Fruit fly (Drosophila melanogaster) whole organism, wandering third instar larva: ENCODE results near the gene CycB3.
A peak's percentile ranks its signal among the peaks of the same experiment; 100 is the strongest.

Source experiments
- CG32264 ChIP-seq: fragments of 200-800 bp; sonication (Bioruptor generic); optimal IDR thresholded peaks from 2 replicates; lab custom pipeline; 2016; ENCODE audit warnings: missing biosample characterization, missing genetic modification characterization
- Sp1 ChIP-seq: fragments of 200-800 bp; sonication (Bioruptor generic); optimal IDR thresholded peaks from 3 replicates; lab custom pipeline; 2019; ENCODE audit warnings: missing biosample characterization, mild to moderate bottlenecking, missing genetic modification characterization, moderate library complexity
- foxo ChIP-seq, 2 experiments: fragments of 200-800 bp; sonication (Bioruptor generic); optimal IDR thresholded peaks; 2 replicates in 1 of 2; 3 replicates in 1 of 2; lab custom pipeline; 2016 to 2017; ENCODE audit warnings: missing biosample characterization in 2 of 2, missing genetic modification characterization in 2 of 2
- pan ChIP-seq: fragments of >200 bp; optimal IDR thresholded peaks from 2 replicates; lab custom pipeline; 2017
- sage ChIP-seq: fragments of 200-800 bp; sonication (Bioruptor generic); optimal IDR thresholded peaks from 2 replicates; lab custom pipeline; 2016; ENCODE audit warnings: missing biosample characterization, mild to moderate bottlenecking, missing genetic modification characterization

DNA sequence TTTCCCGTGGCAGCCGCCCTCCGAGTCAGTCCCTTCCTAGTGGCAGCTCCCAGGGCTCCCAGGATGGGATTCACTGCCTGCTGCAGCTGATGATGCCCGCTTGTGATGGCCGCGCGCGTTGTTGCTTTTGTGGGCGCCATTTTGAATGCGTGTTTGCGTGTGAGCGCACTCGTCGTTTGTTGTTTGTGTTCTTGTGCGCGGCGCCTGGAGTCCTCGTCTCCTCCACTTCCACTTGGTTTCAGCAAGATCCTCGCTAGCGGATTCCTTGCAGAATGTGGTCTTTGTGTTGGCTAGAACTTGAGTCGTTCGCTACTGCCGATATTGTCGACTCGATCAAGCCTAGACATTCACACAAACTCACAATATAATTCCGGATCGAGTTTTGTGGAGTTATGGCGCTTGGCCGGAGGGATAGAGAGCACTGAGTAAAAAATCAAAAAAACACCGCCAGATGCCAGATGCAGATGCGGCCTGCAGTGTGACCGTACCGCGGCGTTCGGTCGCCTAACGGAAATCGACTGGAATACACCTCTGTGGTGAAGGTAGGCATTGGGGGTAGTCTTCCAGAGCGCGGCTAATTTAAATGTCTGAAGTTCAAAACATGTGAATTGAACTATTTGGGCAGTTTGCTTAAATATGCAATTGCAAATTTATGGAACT lies at the start of gene CycB3:
- no peak for TF ChIP-seq pan (lab: Kevin White, UChicago)
- no peak for TF ChIP-seq CG32264 (GFP tag; lab: Kevin White, UChicago)
- TF ChIP-seq sage (GFP tag; lab: Kevin White, UChicago): no peak
- TF ChIP-seq Sp1 (GFP tag; lab: Kevin White, UChicago): peak; percentile 21
- no peak for TF ChIP-seq foxo (GFP tag; optimal IDR thresholded peaks at IDR 0.05; lab: Kevin White, UChicago)
